Worm (Caenorhabditis elegans) whole organism, early embryonic: ENCODE results near the gene R02F11.3.

ENCODE experiments used
- B0310.2 ChIP-seq: sonication (generic microtip); optimal IDR thresholded peaks from 2 replicates; lab custom pipeline; 2016; ENCODE audit warnings: mild to moderate bottlenecking, missing genetic modification characterization, missing compliant biosample characterization
- F13C5.2 ChIP-seq: sonication (generic microtip); optimal IDR thresholded peaks from 2 replicates; lab custom pipeline; 2017; ENCODE audit warnings: mild to moderate bottlenecking, missing genetic modification characterization, inconsistent platforms, missing compliant biosample characterization
- aly-1 ChIP-seq: sonication (generic microtip); optimal IDR thresholded peaks from 2 replicates; lab custom pipeline; 2016; ENCODE audit warnings: missing genetic modification characterization, missing compliant biosample characterization
- ama-1 ChIP-seq: fragments of 150-350 bp; optimal IDR thresholded peaks from 2 replicates; lab custom pipeline; 2014
- ceh-13 ChIP-seq: fragments of 200-800 bp; sonication (Bioruptor generic); optimal IDR thresholded peaks from 2 replicates; lab custom pipeline; 2018; ENCODE audit warnings: mild to moderate bottlenecking, missing genetic modification characterization, missing compliant biosample characterization
- ceh-36 ChIP-seq: sonication (generic microtip); optimal IDR thresholded peaks from 2 replicates; lab custom pipeline; 2016; ENCODE audit warnings: missing genetic modification characterization, inconsistent platforms, missing compliant biosample characterization
- ets-7 ChIP-seq: sonication (generic microtip); optimal IDR thresholded peaks from 2 replicates; lab custom pipeline; 2016; ENCODE audit warnings: missing genotype, missing genetic modification characterization, missing compliant biosample characterization
- flt-1 ChIP-seq: fragments of 200-800 bp; sonication (Bioruptor generic); IDR thresholded peaks from 2 replicates; pipeline ENCODE4 v1.3.6; 2022; ENCODE audit warnings: missing genetic modification characterization, missing compliant biosample characterization
- hmbx-1 ChIP-seq: sonication (generic microtip); optimal IDR thresholded peaks from 2 replicates; lab custom pipeline; 2016; ENCODE audit warnings: mild to moderate bottlenecking, missing genetic modification characterization, missing compliant biosample characterization
- hmg-4 ChIP-seq: fragments of 200-800 bp; sonication (Bioruptor generic); optimal IDR thresholded peaks from 2 replicates; lab custom pipeline; 2018; ENCODE audit warnings: mild to moderate bottlenecking, missing genetic modification characterization, missing compliant biosample characterization
- hnd-1 ChIP-seq: sonication (generic microtip); optimal IDR thresholded peaks from 2 replicates; lab custom pipeline; 2016; ENCODE audit warnings: missing genetic modification characterization, missing compliant biosample characterization
- pes-1 ChIP-seq: fragments of 200-800 bp; sonication (Bioruptor generic); IDR thresholded peaks from 2 replicates; pipeline ENCODE4 v1.3.6; 2022; ENCODE audit warnings: missing genetic modification reagents, missing genetic modification characterization, missing compliant biosample characterization
- scrt-1 ChIP-seq: fragments of 200-800 bp; sonication (Bioruptor generic); IDR thresholded peaks from 2 replicates; pipeline ENCODE4 v1.3.6; 2022; ENCODE audit warnings: missing genetic modification characterization, missing compliant biosample characterization
- sea-1 ChIP-seq: fragments of 200-800 bp; sonication (Bioruptor generic); conservative IDR thresholded peaks from 2 replicates; pipeline ENCODE4 v1.3.6; 2022; ENCODE audit warnings: missing genetic modification characterization, missing compliant biosample characterization
- tbx-11 ChIP-seq: fragments of 200-800 bp; sonication (Bioruptor generic); IDR thresholded peaks from 2 replicates; pipeline ENCODE4 v1.3.6; 2022; ENCODE audit warnings: missing genetic modification characterization, missing compliant biosample characterization
- tbx-37 ChIP-seq: fragments of 200-800 bp; sonication (Bioruptor generic); conservative IDR thresholded peaks from 2 replicates; pipeline ENCODE4 v1.3.6; 2022; ENCODE audit warnings: missing genetic modification reagents, missing genetic modification characterization, missing compliant biosample characterization
- tra-4 ChIP-seq: sonication (generic microtip); optimal IDR thresholded peaks from 2 replicates; lab custom pipeline; 2017; ENCODE audit warnings: missing genetic modification characterization, missing compliant biosample characterization

Gene R02F11.3

DNA sequence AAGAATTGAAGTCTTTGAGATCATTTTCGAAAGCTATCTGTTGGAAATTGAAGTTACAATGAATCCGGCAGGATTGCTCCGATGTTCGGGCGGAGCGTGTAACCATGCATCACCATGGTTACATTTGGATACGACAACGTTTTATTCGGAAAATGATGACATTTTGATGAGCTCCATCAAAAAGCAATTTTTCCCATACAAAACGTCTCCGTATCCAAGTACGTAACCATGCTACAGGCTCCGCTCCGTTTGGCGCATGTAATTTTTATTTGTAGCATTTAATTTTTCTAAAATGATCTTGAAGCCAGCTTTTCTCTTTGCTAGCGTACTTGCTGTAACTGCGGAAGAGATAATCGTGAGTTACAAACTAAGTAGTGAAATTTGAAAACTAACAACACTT is 36.8 kb upstream of the R02F11.3 start, which contains the start of the genes cwp-2 and cwp-3:
TSS of gene cwp-2 (minus strand) at position 101 of the 400 bp plus-strand sequence.
TSS of gene cwp-3 (plus strand) at position 293 of the 400 bp plus-strand sequence.
- TF ChIP-seq ama-1 (lab: Kevin White, UChicago) (no peak), F13C5.2 (tag; lab: Kevin White, UChicago) (no peak), hnd-1 (tag; lab: Kevin White, UChicago) (no peak), hmbx-1 (no peak), B0310.2 (tag; lab: Kevin White, UChicago) (no peak), ets-7 (tag; lab: Kevin White, UChicago) (no peak), hmg-4 (GFP tag; lab: Kevin White, UChicago) (no peak), flt-1 (GFP tag; lab: Robert Waterston, UW) (no peak), tbx-11 (GFP tag; lab: Robert Waterston, UW) (no peak), tbx-37 (GFP tag; lab: Robert Waterston, UW) (no peak), tra-4 (tag; lab: Kevin White, UChicago) (no peak), pes-1 (GFP tag; lab: Robert Waterston, UW) (no peak), ceh-13 (no peak), aly-1 (tag; lab: Kevin White, UChicago) (no peak), ceh-36 (tag; lab: Kevin White, UChicago) (no peak), scrt-1 (GFP tag; lab: Robert Waterston, UW) (no peak), sea-1 (GFP tag; lab: Robert Waterston, UW) (no peak)

DNA sequence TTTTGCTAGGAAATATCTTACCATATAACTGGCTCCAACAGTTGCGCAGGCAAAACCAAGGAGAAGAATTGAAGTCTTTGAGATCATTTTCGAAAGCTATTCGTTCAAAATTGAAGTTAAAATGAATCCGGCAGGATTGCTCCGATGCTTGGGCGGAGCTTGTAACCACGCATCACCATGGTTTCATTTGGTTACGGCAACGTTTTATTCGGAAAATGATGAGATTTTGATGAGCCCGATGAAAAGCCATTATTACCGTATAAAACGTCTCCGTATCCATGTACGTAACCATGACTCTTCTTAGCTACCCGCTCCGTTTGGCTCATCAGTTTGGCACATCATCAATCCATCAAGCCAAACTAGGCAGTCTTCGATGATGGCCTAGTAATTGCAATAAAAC is 35.4 kb upstream of the R02F11.3 start, which contains the start of gene cwp-1:
TSS of gene cwp-1 (minus strand) at position 101 of the 400 bp plus-strand sequence.
- no peak for TF ChIP-seq tra-4 (tag; lab: Kevin White, UChicago)
- TF ChIP-seq scrt-1 (GFP tag; lab: Robert Waterston, UW): no peak

DNA sequence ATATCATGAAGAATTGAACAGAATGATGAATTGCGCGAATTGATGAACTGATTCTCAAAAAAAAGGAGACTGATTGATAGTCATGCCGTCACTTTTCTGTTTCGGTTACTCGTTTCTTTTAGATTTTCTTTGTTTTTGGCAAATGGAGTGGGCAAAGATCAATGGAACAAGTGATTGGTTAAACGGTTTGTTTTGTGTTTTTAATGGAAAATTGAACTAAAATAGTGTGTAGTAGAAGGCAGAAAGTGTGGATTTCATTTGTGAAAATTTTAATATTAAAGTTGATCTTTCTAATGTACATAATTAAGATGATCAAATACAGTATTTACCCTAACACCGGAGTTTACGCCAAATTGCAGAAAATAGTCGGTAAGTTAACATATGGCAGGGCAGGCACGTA is 34.2 kb upstream of the R02F11.3 start, which contains the start of gene nas-9:
TSS of gene nas-9 (minus strand) at position 101 of the 400 bp plus-strand sequence.
- TF ChIP-seq F13C5.2 (tag; lab: Kevin White, UChicago) (no peak), aly-1 (tag; lab: Kevin White, UChicago) (no peak), hnd-1 (tag; lab: Kevin White, UChicago) (no peak), sea-1 (GFP tag; lab: Robert Waterston, UW) (no peak), tbx-11 (GFP tag; lab: Robert Waterston, UW) (no peak), ceh-13 (no peak), hmg-4 (GFP tag; lab: Kevin White, UChicago) (no peak), flt-1 (GFP tag; lab: Robert Waterston, UW) (no peak)

DNA sequence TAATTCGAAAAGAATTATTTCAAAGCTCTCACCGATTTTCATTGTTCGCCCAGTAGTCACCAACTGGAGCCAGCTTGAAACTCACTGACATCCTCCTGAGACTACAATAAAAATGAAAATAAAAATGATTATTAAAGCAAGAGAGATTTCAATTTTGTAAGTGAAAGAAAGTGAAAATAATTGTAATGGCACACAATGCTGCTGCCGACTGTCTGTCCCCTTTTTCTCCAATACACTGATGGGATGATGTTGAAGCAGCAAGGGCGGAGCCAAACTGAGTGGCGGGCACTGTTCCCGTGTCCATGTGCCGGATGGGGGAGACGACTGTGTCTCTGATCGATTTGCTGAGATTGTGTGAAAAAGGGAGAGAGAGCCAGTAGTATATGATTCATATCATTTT is 28.5 kb upstream of the R02F11.3 start, which contains the start of gene C37H5.14:
TSS of gene C37H5.14 (minus strand) at position 101 of the 400 bp plus-strand sequence.
- TF ChIP-seq scrt-1 (GFP tag; lab: Robert Waterston, UW) (no peak), tbx-37 (GFP tag; lab: Robert Waterston, UW) (no peak), aly-1 (tag; lab: Kevin White, UChicago) (no peak), F13C5.2 (tag; lab: Kevin White, UChicago) (no peak), ama-1 (lab: Kevin White, UChicago) (no peak), flt-1 (GFP tag; lab: Robert Waterston, UW) (no peak), hnd-1 (tag; lab: Kevin White, UChicago) (no peak), hmg-4 (GFP tag; lab: Kevin White, UChicago) (no peak), tra-4 (tag; lab: Kevin White, UChicago) (no peak), ceh-13 (no peak), pes-1 (GFP tag; lab: Robert Waterston, UW) (no peak), tbx-11 (GFP tag; lab: Robert Waterston, UW) (no peak)

DNA sequence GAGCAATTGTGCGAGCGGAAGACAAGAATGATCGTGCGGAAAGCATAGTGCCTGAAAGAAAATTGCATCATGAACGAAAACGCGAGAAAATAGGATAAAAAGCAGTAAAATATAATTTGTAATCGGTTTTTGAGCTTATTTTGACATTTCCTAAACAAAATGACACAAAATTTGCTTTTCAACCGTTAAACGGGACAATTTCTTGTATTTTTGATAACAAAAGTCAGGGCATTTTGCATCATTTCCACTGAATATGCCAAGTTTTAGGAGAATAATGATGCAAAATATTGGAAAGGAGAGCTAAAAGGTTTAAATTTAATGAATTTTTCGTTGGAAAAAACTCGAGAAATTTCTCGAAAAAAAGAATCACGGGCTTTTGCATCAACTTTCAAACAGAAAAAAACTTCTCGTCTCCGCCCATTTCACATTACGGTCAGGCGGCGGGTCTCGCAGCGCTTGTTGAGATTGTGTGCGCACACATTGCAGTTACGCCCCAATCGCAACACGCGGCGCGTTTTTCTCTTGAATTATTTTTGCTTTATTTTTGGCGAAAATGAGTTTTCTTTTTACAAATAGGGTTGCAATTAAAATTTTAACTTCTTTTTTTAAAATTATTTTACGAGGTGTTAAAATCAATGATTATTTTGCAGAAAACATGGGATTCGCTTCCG is 21.1 kb upstream of the R02F11.3 start, which contains the start of the genes hsp-6 and C37H5.5:
TSS of gene hsp-6 (minus strand) at position 51 of the 671 bp plus-strand sequence.
TSS of gene C37H5.5 (plus strand) at position 651 of the 671 bp plus-strand sequence.
- TF ChIP-seq hnd-1 (tag; lab: Kevin White, UChicago) (no peak), F13C5.2 (tag; lab: Kevin White, UChicago) (peak; percentile 57), B0310.2 (tag; lab: Kevin White, UChicago) (no peak), flt-1 (GFP tag; lab: Robert Waterston, UW) (0 out of 2 replicates have a peak, but pooled peaks have one; percentile 7), hmg-4 (GFP tag; lab: Kevin White, UChicago) (peak; percentile 25), ceh-13 (no peak), scrt-1 (GFP tag; lab: Robert Waterston, UW) (no peak), pes-1 (GFP tag; lab: Robert Waterston, UW) (peak; percentile 63; the same call in 1 of the 2 replicates)

DNA sequence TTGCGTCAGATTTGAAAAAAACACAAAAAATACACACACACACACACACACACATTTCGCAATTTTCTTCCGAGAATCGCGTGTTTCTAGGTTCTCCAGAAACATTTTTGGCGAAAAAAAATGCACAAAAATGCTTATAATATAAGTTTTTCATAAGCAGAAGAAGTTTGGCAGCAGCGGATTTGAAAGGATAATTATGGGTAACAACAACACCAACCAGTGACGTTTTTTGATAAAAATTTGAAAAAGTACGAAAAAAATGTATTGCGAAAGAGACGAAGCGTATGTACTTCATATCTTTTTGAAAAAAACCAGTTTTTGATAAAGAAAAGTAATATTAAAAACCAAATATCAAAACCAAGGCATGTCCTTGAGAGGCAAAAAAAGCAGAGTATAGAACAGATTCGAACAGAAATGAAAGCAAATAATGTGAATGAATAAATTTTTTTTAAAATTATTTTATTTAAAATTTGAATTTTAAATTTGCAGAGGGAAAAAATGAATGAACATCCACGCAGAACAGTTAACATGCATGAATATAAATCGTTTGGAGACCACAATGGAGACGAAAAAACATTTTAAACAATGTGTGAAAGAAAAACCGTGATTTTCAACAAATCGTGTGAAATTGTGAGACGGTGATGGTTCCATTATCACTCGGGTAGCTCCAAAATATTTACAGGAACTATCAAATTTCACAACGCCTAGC is 18.1 kb upstream of the R02F11.3 start:
- TF ChIP-seq pes-1 (GFP tag; lab: Robert Waterston, UW) (no peak), ama-1 (lab: Kevin White, UChicago) (peak; percentile 27), ets-7 (tag; lab: Kevin White, UChicago) (no peak), sea-1 (GFP tag; lab: Robert Waterston, UW) (no peak)

DNA sequence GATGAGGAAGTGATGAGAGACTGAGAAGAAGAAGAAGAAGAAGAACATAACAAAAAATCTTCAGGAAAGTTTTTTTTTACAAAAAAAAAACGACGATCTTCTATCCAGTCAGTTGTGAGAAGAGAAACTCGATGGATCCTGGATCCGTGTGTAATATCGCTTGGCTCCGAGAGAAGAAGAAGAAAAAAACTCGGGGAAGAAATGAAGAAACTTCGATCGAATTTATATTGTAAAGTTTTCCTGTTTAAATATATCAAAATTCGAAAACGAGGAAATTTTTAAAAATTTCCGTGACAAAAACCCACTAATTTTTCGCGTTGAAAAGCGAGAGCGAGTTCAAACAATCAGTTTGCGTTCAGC is 17.6 kb upstream of the R02F11.3 start, which contains the start of gene adss-1:
TSS of gene adss-1 (minus strand) at position 101 of the 360 bp plus-strand sequence.
- TF ChIP-seq hmg-4 (GFP tag; lab: Kevin White, UChicago) (no peak), ceh-13 (no peak), scrt-1 (GFP tag; lab: Robert Waterston, UW) (no peak), F13C5.2 (tag; lab: Kevin White, UChicago) (no peak), B0310.2 (tag; lab: Kevin White, UChicago) (no peak), aly-1 (tag; lab: Kevin White, UChicago) (no peak), hnd-1 (tag; lab: Kevin White, UChicago) (no peak), tra-4 (tag; lab: Kevin White, UChicago) (no peak), pes-1 (GFP tag; lab: Robert Waterston, UW) (no peak), ets-7 (tag; lab: Kevin White, UChicago) (no peak), tbx-37 (GFP tag; lab: Robert Waterston, UW) (no peak), sea-1 (GFP tag; lab: Robert Waterston, UW) (no peak), flt-1 (GFP tag; lab: Robert Waterston, UW) (no peak), hmbx-1 (no peak), ceh-36 (tag; lab: Kevin White, UChicago) (no peak), tbx-11 (GFP tag; lab: Robert Waterston, UW) (no peak), ama-1 (lab: Kevin White, UChicago) (no peak)
